Fruit fly (Drosophila melanogaster) whole organism, embryonic: Measurements from ENCODE around the gene CG7781.

Experiments
- Abd-B ChIP-seq: fragments of 200-800 bp; sonication (Bioruptor generic); optimal IDR thresholded peaks from 2 replicates; lab custom pipeline; 2018; ENCODE audit warnings: missing biosample characterization, mild to moderate bottlenecking, missing genetic modification characterization, moderate library complexity
- Awh ChIP-seq: fragments of 200-800 bp; sonication (Bioruptor generic); IDR thresholded peaks from 2 replicates; pipeline ENCODE4, ENCODE4 v1.3.6; 2022; ENCODE audit warnings: missing biosample characterization, missing genetic modification characterization
- Bdp1 ChIP-seq: fragments of 200-800 bp; sonication (Bioruptor generic); optimal IDR thresholded peaks from 3 replicates; lab custom pipeline; 2016; ENCODE audit warnings: missing biosample characterization, missing genetic modification characterization
- CG10209 ChIP-seq: fragments of 200-800 bp; sonication (Bioruptor generic); optimal IDR thresholded peaks from 3 replicates; lab custom pipeline; 2017; ENCODE audit warnings: missing biosample characterization, mild to moderate bottlenecking, missing genetic modification characterization, missing genetic modification reagents
- CG11696 ChIP-seq: fragments of 200-800 bp; sonication (Bioruptor generic); IDR thresholded peaks from 2 replicates; pipeline ENCODE4 v1.3.6; 2022; ENCODE audit warnings: missing biosample characterization, missing genetic modification characterization
- CG14860 ChIP-seq: fragments of 200-800 bp; sonication (Bioruptor generic); IDR thresholded peaks from 3 replicates; pipeline ENCODE4 v1.3.6; 2022; ENCODE audit warnings: missing biosample characterization, missing genetic modification characterization; ENCODE audit not compliant: partially characterized antibody
- CG15696 ChIP-seq: fragments of 200-800 bp; sonication (Bioruptor generic); optimal IDR thresholded peaks from 2 replicates; lab custom pipeline; 2019; ENCODE audit warnings: missing biosample characterization, mild to moderate bottlenecking, missing genetic modification characterization, moderate library complexity
- CG2678 ChIP-seq: fragments of 200-800 bp; sonication (Bioruptor generic); optimal IDR thresholded peaks from 3 replicates; lab custom pipeline; 2019; ENCODE audit warnings: missing biosample characterization, mild to moderate bottlenecking, missing genetic modification characterization, moderate library complexity
- CG30020 ChIP-seq: fragments of 200-800 bp; optimal IDR thresholded peaks from 2 replicates; lab custom pipeline; 2019; ENCODE audit warnings: missing biosample characterization, mild to moderate bottlenecking, missing genetic modification characterization, moderate library complexity
- CG3065 ChIP-seq: fragments of 200-800 bp; sonication (Bioruptor generic); optimal IDR thresholded peaks from 2 replicates; lab custom pipeline; 2016; ENCODE audit warnings: missing biosample characterization, missing genetic modification characterization
- CG6813 ChIP-seq: fragments of 200-800 bp; sonication (Bioruptor generic); optimal IDR thresholded peaks from 2 replicates; lab custom pipeline; 2017; ENCODE audit warnings: missing biosample characterization, missing genetic modification characterization, mild to moderate bottlenecking, moderate library complexity, missing genetic modification reagents
- CG6854 ChIP-seq: fragments of 200-800 bp; sonication (Bioruptor generic); optimal IDR thresholded peaks from 3 replicates; lab custom pipeline; 2017; ENCODE audit warnings: missing biosample characterization, mild to moderate bottlenecking, missing genetic modification characterization
- CG7271 ChIP-seq: fragments of 200-800 bp; sonication (Bioruptor generic); optimal IDR thresholded peaks from 2 replicates; lab custom pipeline; 2018; ENCODE audit warnings: missing biosample characterization, mild to moderate bottlenecking, missing genetic modification characterization, moderate library complexity
- CG7372 ChIP-seq: fragments of 200-800 bp; sonication (Bioruptor generic); IDR thresholded peaks from 2 replicates; pipeline ENCODE4 v1.3.6; 2022; ENCODE audit warnings: missing biosample characterization, missing genetic modification characterization
- CG7745 ChIP-seq: fragments of 200-800 bp; sonication (Bioruptor generic); optimal IDR thresholded peaks from 2 replicates; lab custom pipeline; 2018; ENCODE audit warnings: missing biosample characterization, mild to moderate bottlenecking, missing genetic modification characterization, moderate library complexity
- CG7963 ChIP-seq: fragments of 200-800 bp; sonication (Bioruptor generic); IDR thresholded peaks from 3 replicates; pipeline ENCODE4 v1.3.6; 2022; ENCODE audit warnings: missing biosample characterization, missing genetic modification characterization; ENCODE audit not compliant: partially characterized antibody
- CG8290 ChIP-seq, 3 experiments: fragments of 200-800 bp; sonication (Bioruptor generic); optimal IDR thresholded peaks; 2 replicates each; lab custom pipeline; 2016 to 2019; ENCODE audit warnings: missing biosample characterization in 3 of 3, missing genetic modification characterization in 3 of 3, mild to moderate bottlenecking in 2 of 3, moderate library complexity in 1 of 3
- CG8924 ChIP-seq: fragments of 200-800 bp; optimal IDR thresholded peaks from 3 replicates; lab custom pipeline; 2019; ENCODE audit warnings: missing biosample characterization, mild to moderate bottlenecking, missing genetic modification characterization, moderate library complexity
- CG9437 ChIP-seq: fragments of 200-800 bp; sonication (Bioruptor generic); optimal IDR thresholded peaks from 2 replicates; lab custom pipeline; 2018; ENCODE audit warnings: missing biosample characterization, mild to moderate bottlenecking, missing genetic modification characterization
- CG9727 ChIP-seq: fragments of 200-800 bp; sonication (Bioruptor generic); optimal IDR thresholded peaks from 3 replicates; lab custom pipeline; 2017; ENCODE audit warnings: missing biosample characterization, mild to moderate bottlenecking, missing genetic modification characterization
- Eip74EF ChIP-seq, 2 experiments: fragments of 200-800 bp in 1 of 2; fragments of >200 bp in 1 of 2; sonication (Bioruptor generic) in 1 of 2; optimal IDR thresholded peaks; 2 replicates each; lab custom pipeline; 2017 to 2019; ENCODE audit warnings: missing biosample characterization in 2 of 2, missing genetic modification characterization in 2 of 2, mild to moderate bottlenecking in 1 of 2, moderate library complexity in 1 of 2
- Hr51 ChIP-seq, 2 experiments: fragments of 200-800 bp; sonication (Bioruptor generic); optimal IDR thresholded peaks; 2 replicates in 1 of 2; 3 replicates in 1 of 2; lab custom pipeline; 2016 to 2018; ENCODE audit warnings: missing biosample characterization in 2 of 2, missing genetic modification characterization in 2 of 2, mild to moderate bottlenecking in 1 of 2, moderate library complexity in 1 of 2
- NC2β ChIP-seq: fragments of 200-800 bp; sonication (Bioruptor generic); optimal IDR thresholded peaks from 2 replicates; lab custom pipeline; 2016; ENCODE audit warnings: missing biosample characterization, missing genetic modification characterization
- Nf-YB ChIP-seq: fragments of 200-800 bp; sonication (Bioruptor generic); optimal IDR thresholded peaks from 3 replicates; lab custom pipeline; 2019; ENCODE audit warnings: missing biosample characterization, mild to moderate bottlenecking, missing genetic modification characterization, moderate library complexity
- Optix ChIP-seq: fragments of 200-800 bp; sonication (Bioruptor generic); IDR thresholded peaks from 3 replicates; pipeline ENCODE4 v1.3.6; 2022; ENCODE audit warnings: missing biosample characterization, missing genetic modification characterization
- Pdp1 ChIP-seq, 2 experiments: fragments of 200-800 bp; sonication (Bioruptor generic); optimal IDR thresholded peaks; 3 replicates each; lab custom pipeline; 2016; ENCODE audit warnings: missing biosample characterization in 2 of 2, missing genetic modification characterization in 2 of 2, mild to moderate bottlenecking in 1 of 2, moderate library complexity in 1 of 2
- Sox102F ChIP-seq: fragments of 200-800 bp; sonication (Bioruptor generic); optimal IDR thresholded peaks from 2 replicates; lab custom pipeline; 2018; ENCODE audit warnings: missing biosample characterization, mild to moderate bottlenecking, missing genetic modification characterization, moderate library complexity
- Sry-β ChIP-seq: fragments of 200-800 bp; sonication (Bioruptor generic); optimal IDR thresholded peaks from 2 replicates; lab custom pipeline; 2018; ENCODE audit warnings: missing biosample characterization, mild to moderate bottlenecking, missing genetic modification characterization, moderate library complexity
- Trl ChIP-seq, 3 experiments: fragments of >200 bp in 2 of 3; fragments of 200-800 bp in 1 of 3; sonication (Bioruptor generic) in 1 of 3; optimal IDR thresholded peaks; 2 replicates in 1 of 3; 3 replicates in 2 of 3; lab custom pipeline; 2016 to 2017; ENCODE audit warnings: missing biosample characterization in 1 of 3, missing genetic modification characterization in 1 of 3
- al ChIP-seq: fragments of 200-800 bp; sonication (Bioruptor generic); IDR thresholded peaks from 2 replicates; pipeline ENCODE4 v1.3.6; 2022; ENCODE audit warnings: missing biosample characterization, missing genetic modification characterization
- amos ChIP-seq: fragments of 200-800 bp; sonication (Bioruptor generic); IDR thresholded peaks from 2 replicates; pipeline ENCODE4 v1.3.6; 2022; ENCODE audit warnings: missing biosample characterization, missing genetic modification characterization; ENCODE audit not compliant: partially characterized antibody
- bowl ChIP-seq: fragments of 200-800 bp; sonication (Bioruptor generic); IDR thresholded peaks from 2 replicates; pipeline ENCODE4 v1.3.6; 2022; ENCODE audit warnings: missing biosample characterization, missing genetic modification characterization
- chm ChIP-seq: fragments of 200-800 bp; sonication (Bioruptor generic); IDR thresholded peaks from 2 replicates; pipeline ENCODE4 v1.3.6; 2022; ENCODE audit warnings: missing biosample characterization, missing genetic modification characterization
- en ChIP-seq: fragments of 200-800 bp; sonication (Bioruptor generic); optimal IDR thresholded peaks from 2 replicates; lab custom pipeline; 2016; ENCODE audit warnings: missing biosample characterization, missing genetic modification characterization
- fd102C ChIP-seq: fragments of 200-800 bp; sonication (Bioruptor generic); optimal IDR thresholded peaks from 2 replicates; lab custom pipeline; 2018; ENCODE audit warnings: missing biosample characterization, mild to moderate bottlenecking, missing genetic modification characterization, moderate library complexity
- gem ChIP-seq: fragments of 200-800 bp; sonication (Bioruptor generic); optimal IDR thresholded peaks from 2 replicates; lab custom pipeline; 2019; ENCODE audit warnings: missing biosample characterization, mild to moderate bottlenecking, missing genetic modification characterization, moderate library complexity
- gsb-n ChIP-seq: fragments of 200-800 bp; sonication (Bioruptor generic); optimal IDR thresholded peaks from 3 replicates; lab custom pipeline; 2018; ENCODE audit warnings: missing biosample characterization, mild to moderate bottlenecking, missing genetic modification characterization
- insv ChIP-seq, 2 experiments: fragments of 200-800 bp; sonication (Bioruptor generic); optimal IDR thresholded peaks; 3 replicates each; lab custom pipeline; 2016 to 2018; ENCODE audit warnings: missing biosample characterization in 2 of 2, missing genetic modification characterization in 2 of 2
- kay ChIP-seq: fragments of 200-800 bp; sonication (Bioruptor generic); optimal IDR thresholded peaks from 2 replicates; lab custom pipeline; 2016; ENCODE audit warnings: missing biosample characterization, missing genetic modification characterization
- oc ChIP-seq: fragments of 200-800 bp; sonication (Bioruptor generic); optimal IDR thresholded peaks from 2 replicates; lab custom pipeline; 2018; ENCODE audit warnings: missing biosample characterization, mild to moderate bottlenecking, missing genetic modification characterization, moderate library complexity
- odd ChIP-seq: fragments of 200-800 bp; sonication (Bioruptor generic); optimal IDR thresholded peaks from 2 replicates; lab custom pipeline; 2017; ENCODE audit warnings: missing biosample characterization, mild to moderate bottlenecking, missing genetic modification characterization
- p53 ChIP-seq: fragments of 200-800 bp; sonication (Bioruptor generic); optimal IDR thresholded peaks from 2 replicates; lab custom pipeline; 2016; ENCODE audit warnings: missing biosample characterization, missing genetic modification characterization
- prd ChIP-seq, 3 experiments: fragments of >200 bp in 2 of 3; fragments of 200-800 bp in 1 of 3; sonication (Bioruptor generic) in 1 of 3; optimal IDR thresholded peaks in 2 of 3; IDR thresholded peaks in 1 of 3; 2 replicates in 2 of 3; 3 replicates in 1 of 3; pipeline versions ENCODE4 v1.3.6 to Lab custom; 2017 to 2022; ENCODE audit warnings: missing biosample characterization in 1 of 3, missing genetic modification characterization in 1 of 3
- trh ChIP-seq: fragments of 200-800 bp; sonication (Bioruptor generic); optimal IDR thresholded peaks from 2 replicates; lab custom pipeline; 2016; ENCODE audit warnings: missing biosample characterization, missing genetic modification characterization
- twi ChIP-seq: fragments of 200-800 bp; optimal IDR thresholded peaks from 2 replicates; lab custom pipeline; 2019; ENCODE audit warnings: missing biosample characterization, mild to moderate bottlenecking, missing genetic modification characterization, moderate library complexity
- wek ChIP-seq: fragments of 200-800 bp; sonication (Bioruptor generic); optimal IDR thresholded peaks from 3 replicates; lab custom pipeline; 2018; ENCODE audit warnings: missing biosample characterization, mild to moderate bottlenecking, missing genetic modification characterization, moderate library complexity

The CG7781 gene

DNA sequence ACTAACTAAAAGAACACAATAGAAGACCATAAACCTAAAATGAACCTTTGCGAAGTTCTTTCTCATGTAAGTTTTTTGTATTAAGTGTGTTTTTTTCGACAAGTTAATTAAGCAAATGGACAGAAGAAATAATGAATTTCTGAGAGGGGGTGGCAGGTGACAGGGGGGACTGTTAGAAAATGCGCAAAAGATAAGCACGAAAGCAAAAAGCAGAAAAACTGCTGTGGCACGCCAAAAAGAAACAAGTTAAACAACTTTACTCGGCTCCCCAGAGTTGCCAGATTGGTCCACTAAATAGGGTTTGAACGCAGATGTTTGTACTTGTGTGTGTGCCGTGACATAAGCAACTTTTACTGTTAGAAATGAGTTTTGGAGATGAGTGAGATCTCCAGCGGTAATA lies 48.3 kb downstream of the CG7781 start (continued):
- TF ChIP-seq CG14860 (no peak), amos (GFP tag; lab: Robert Waterston, UW) (no peak), chm (0 out of 2 replicates have a peak, but pooled peaks have one; percentile 19), Bdp1 (GFP tag; lab: Kevin White, UChicago) (no peak)

DNA sequence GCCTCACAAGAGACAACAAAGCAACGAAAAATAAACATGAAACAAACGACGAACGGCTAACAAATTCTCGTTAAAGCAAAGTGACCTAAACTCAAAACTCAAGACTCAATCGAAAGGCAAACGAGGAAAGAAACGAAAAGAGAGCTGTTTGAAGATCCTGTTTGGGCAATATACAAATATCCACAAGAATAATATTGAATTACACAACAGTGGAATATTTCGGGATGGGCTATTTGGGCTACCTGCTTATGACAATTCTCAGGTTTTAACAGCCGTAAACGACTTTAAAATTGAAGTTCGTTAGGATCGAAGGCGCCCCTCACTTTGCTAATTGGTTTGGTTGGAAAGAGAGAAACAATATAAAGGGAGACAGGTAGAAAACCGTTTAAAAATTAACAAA lies 48.9 kb downstream of the CG7781 start:
- TF ChIP-seq kay (GFP tag; lab: Kevin White, UChicago) (no peak), NC2β (GFP tag; lab: Kevin White, UChicago) (no peak), gsb-n (peak; percentile 7), insv (GFP tag; optimal IDR thresholded peaks at IDR 0.05; lab: Kevin White, UChicago) (peak in 1 of 2 experiments; percentile 43), CG6854 (GFP tag; lab: Kevin White, UChicago) (no peak), CG10209 (GFP tag; lab: Kevin White, UChicago) (peak; percentile 44), Nf-YB (GFP tag; lab: Kevin White, UChicago) (peak; percentile 11), Awh (GFP tag; lab: Robert Waterston, UW) (no peak), p53 (GFP tag; lab: Kevin White, UChicago) (no peak), oc (tag; lab: Kevin White, UChicago) (peak; percentile 17), Hr51 (GFP tag; optimal IDR thresholded peaks at IDR 0.05; lab: Kevin White, UChicago) (no peak), CG2678 (tag; lab: Kevin White, UChicago) (no peak), Pdp1 (GFP tag; optimal IDR thresholded peaks at IDR 0.05; lab: Kevin White, UChicago) (peak in 1 of 2 experiments; percentile 43), CG7372 (GFP tag; lab: Robert Waterston, UW) (no peak), amos (GFP tag; lab: Robert Waterston, UW) (no peak), CG30020 (tag; lab: Kevin White, UChicago) (no peak), CG6813 (GFP tag; lab: Kevin White, UChicago) (peak; percentile 35), CG3065 (GFP tag; lab: Kevin White, UChicago) (no peak), Sry-β (no peak), CG7271 (peak; percentile 64), twi (tag; lab: Kevin White, UChicago) (peak; percentile 23), fd102C (GFP tag; lab: Kevin White, UChicago) (peak; percentile 88), bowl (GFP tag; lab: Robert Waterston, UW) (no peak), al (GFP tag; lab: Robert Waterston, UW) (no peak), CG8924 (tag; lab: Kevin White, UChicago) (peak; percentile 43), CG7963 (GFP tag; lab: Robert Waterston, UW) (no peak), CG7745 (tag; lab: Kevin White, UChicago) (peak; percentile 80), gem (tag; lab: Kevin White, UChicago) (peak; percentile 10), CG9727 (GFP tag; lab: Kevin White, UChicago) (peak; percentile 46), Eip74EF (GFP tag; optimal IDR thresholded peaks at IDR 0.05; lab: Kevin White, UChicago) (no peak), wek (GFP tag; lab: Kevin White, UChicago) (no peak), Optix (no peak), Bdp1 (GFP tag; lab: Kevin White, UChicago) (no peak), en (GFP tag; lab: Kevin White, UChicago) (no peak), CG15696 (peak; percentile 85), CG11696 (no peak), Trl (optimal IDR thresholded peaks at IDR 0.05; lab: Kevin White, UChicago) (no peak), Trl (GFP tag; optimal IDR thresholded peaks at IDR 0.05; lab: Kevin White, UChicago) (no peak), Abd-B (GFP tag; lab: Kevin White, UChicago) (no peak), prd (optimal IDR thresholded peaks at IDR 0.05; lab: Kevin White, UChicago) (no peak), prd (GFP tag; IDR thresholded peaks at IDR 0.05; lab: Robert Waterston, UW) (no peak), Sox102F (GFP tag; lab: Kevin White, UChicago) (no peak), odd (GFP tag; lab: Kevin White, UChicago) (peak; percentile 32), CG8290 (GFP tag; optimal IDR thresholded peaks at IDR 0.05; lab: Kevin White, UChicago) (no peak), CG8290 (tag; optimal IDR thresholded peaks at IDR 0.05; lab: Kevin White, UChicago) (peak in 1 of 2 experiments; percentile 21), trh (GFP tag; lab: Kevin White, UChicago) (no peak), CG9437 (GFP tag; lab: Kevin White, UChicago) (no peak)
